Fruit fly (Drosophila melanogaster) whole organism, prepupa: Measurements from ENCODE around the gene Fdh.

Experiments
- CG16779 ChIP-seq: fragments of 200-800 bp; sonication (Bioruptor generic); optimal IDR thresholded peaks from 3 replicates; lab custom pipeline; 2017; ENCODE audit warnings: missing biosample characterization, mild to moderate bottlenecking, missing genetic modification characterization
- CG3032 ChIP-seq: fragments of 200-800 bp; optimal IDR thresholded peaks from 2 replicates; lab custom pipeline; 2019; ENCODE audit warnings: missing biosample characterization, mild to moderate bottlenecking, missing genetic modification characterization, moderate library complexity
- CG32006 ChIP-seq: fragments of 200-800 bp; sonication (Bioruptor generic); optimal IDR thresholded peaks from 3 replicates; lab custom pipeline; 2017; ENCODE audit warnings: missing biosample characterization, mild to moderate bottlenecking, missing genetic modification characterization
- CG34406 ChIP-seq: fragments of 200-800 bp; sonication (Bioruptor generic); optimal IDR thresholded peaks from 3 replicates; lab custom pipeline; 2016; ENCODE audit warnings: missing biosample characterization, missing genetic modification characterization
- CG6163 ChIP-seq: fragments of 200-800 bp; sonication (Bioruptor generic); IDR thresholded peaks from 3 replicates; pipeline ENCODE4 v1.3.6; 2022; ENCODE audit warnings: missing biosample characterization, missing genetic modification characterization
- Gug ChIP-seq: fragments of 200-800 bp; sonication (Bioruptor generic); IDR thresholded peaks from 2 replicates; pipeline ENCODE4 v1.3.6; 2022; ENCODE audit warnings: missing biosample characterization, missing genetic modification characterization
- Hr38 ChIP-seq: sonication (Bioruptor generic); optimal IDR thresholded peaks from 2 replicates; lab custom pipeline; 2016; ENCODE audit warnings: missing biosample characterization, missing genetic modification characterization
- Smox ChIP-seq: fragments of 200-800 bp; sonication (Bioruptor generic); optimal IDR thresholded peaks from 3 replicates; lab custom pipeline; 2016; ENCODE audit warnings: missing biosample characterization, missing genetic modification characterization
- Sox14 ChIP-seq: fragments of 200-800 bp; sonication (Bioruptor generic); optimal IDR thresholded peaks from 3 replicates; lab custom pipeline; 2016; ENCODE audit warnings: missing biosample characterization, missing genetic modification characterization
- Sox15 ChIP-seq: fragments of 200-800 bp; sonication (Bioruptor generic); optimal IDR thresholded peaks from 3 replicates; lab custom pipeline; 2016; ENCODE audit warnings: missing biosample characterization, missing genetic modification characterization
- acj6 ChIP-seq: fragments of 200-800 bp; sonication (Bioruptor generic); optimal IDR thresholded peaks from 3 replicates; lab custom pipeline; 2016; ENCODE audit warnings: missing biosample characterization, missing genetic modification characterization
- cyc ChIP-seq: fragments of 200-800 bp; sonication (Bioruptor generic); optimal IDR thresholded peaks from 3 replicates; lab custom pipeline; 2016; ENCODE audit warnings: missing biosample characterization, missing genetic modification characterization
- eg ChIP-seq: fragments of 200-800 bp; sonication (Bioruptor generic); IDR thresholded peaks from 3 replicates; pipeline ENCODE4 v1.3.6; 2022; ENCODE audit warnings: missing biosample characterization, missing genetic modification characterization
- fd85E ChIP-seq: fragments of 200-800 bp; sonication (Bioruptor generic); optimal IDR thresholded peaks from 3 replicates; lab custom pipeline; 2016; ENCODE audit warnings: missing biosample characterization, missing genetic modification characterization
- fkh ChIP-seq: fragments of 200-800 bp; sonication (Bioruptor generic); optimal IDR thresholded peaks from 3 replicates; lab custom pipeline; 2017; ENCODE audit warnings: missing biosample characterization, mild to moderate bottlenecking, missing genetic modification characterization, moderate library complexity
- lz ChIP-seq: fragments of 200-800 bp; sonication (Bioruptor generic); optimal IDR thresholded peaks from 3 replicates; lab custom pipeline; 2016; ENCODE audit warnings: missing biosample characterization, missing genetic modification characterization
- spab ChIP-seq: fragments of 200-800 bp; sonication (Bioruptor generic); optimal IDR thresholded peaks from 2 replicates; lab custom pipeline; 2017; ENCODE audit warnings: missing biosample characterization, mild to moderate bottlenecking, missing genetic modification characterization, missing genetic modification reagents
- svp ChIP-seq: fragments of 200-800 bp; sonication (Bioruptor generic); peaks from one replicate; lab custom pipeline; 2016; ENCODE audit warnings: missing biosample characterization, missing genetic modification characterization

Fdh gene

dm6 chr3R:10826796-10827524 lies 45.2 kb downstream of the Fdh start, which contains the start of gene Cad86C (continued):
- TF ChIP-seq fkh = peak; percentile 12
- TF ChIP-seq acj6 (GFP tag; lab: Kevin White, UChicago) = no peak
- TF ChIP-seq lz (GFP tag; lab: Kevin White, UChicago) = no peak
- no peak for TF ChIP-seq svp
- no peak for TF ChIP-seq Smox (GFP tag; lab: Kevin White, UChicago)
- TF ChIP-seq Hr38 (GFP tag; lab: Kevin White, UChicago) = no peak
- TF ChIP-seq Gug (GFP tag; lab: Robert Waterston, UW) = no peak
- TF ChIP-seq spab (GFP tag; lab: Kevin White, UChicago) = peak; percentile 24
- TF ChIP-seq CG6163 (GFP tag; lab: Robert Waterston, UW) = peak; percentile 56; the same call in 2 of the 3 replicates
- no peak for TF ChIP-seq cyc (GFP tag; lab: Kevin White, UChicago)
- TF ChIP-seq Sox14 (GFP tag; lab: Kevin White, UChicago) = no peak
- TF ChIP-seq Sox15 (GFP tag; lab: Kevin White, UChicago) = no peak
- TF ChIP-seq CG34406 (GFP tag; lab: Kevin White, UChicago) = no peak
- TF ChIP-seq CG16779 (tag; lab: Kevin White, UChicago) = peak; percentile 39
- TF ChIP-seq CG3032 (tag; lab: Kevin White, UChicago) = no peak
- TF ChIP-seq CG32006 (GFP tag; lab: Kevin White, UChicago) = no peak
- peak; percentile 35; the same call in 2 of the 3 replicates for TF ChIP-seq eg
- peak; percentile 64 for TF ChIP-seq fd85E (GFP tag; lab: Kevin White, UChicago)
